Worm (Caenorhabditis elegans) whole organism, mixed stage, embryonic: ENCODE results near the gene fbxa-131.

Source experiments
- M03D4.4 ChIP-seq: sonication (generic microtip); optimal IDR thresholded peaks from 2 replicates; lab custom pipeline; 2017; ENCODE audit warnings: mild to moderate bottlenecking, missing genetic modification characterization, missing compliant biosample characterization
- bed-3 ChIP-seq: fragments of 200-800 bp; sonication (Bioruptor generic); optimal IDR thresholded peaks from 3 replicates; lab custom pipeline; 2018; ENCODE audit warnings: mild to moderate bottlenecking, missing genetic modification characterization, moderate library complexity, missing compliant biosample characterization
- ceh-39 ChIP-seq: fragments of 150-350 bp; optimal IDR thresholded peaks from 2 replicates; lab custom pipeline; 2014; ENCODE audit warnings: missing biosample characterization, missing genetic modification characterization
- ceh-43 ChIP-seq: fragments of 200-800 bp; sonication (Bioruptor generic); optimal IDR thresholded peaks from 2 replicates; lab custom pipeline; 2018; ENCODE audit warnings: mild to moderate bottlenecking, missing genetic modification characterization, moderate library complexity, missing compliant biosample characterization
- ceh-83 ChIP-seq: fragments of 200-800 bp; sonication (Bioruptor generic); optimal IDR thresholded peaks from 2 replicates; lab custom pipeline; 2018; ENCODE audit warnings: mild to moderate bottlenecking, missing genetic modification characterization, missing compliant biosample characterization
- ces-1 ChIP-seq: fragments of 150-350 bp; optimal IDR thresholded peaks from 2 replicates; lab custom pipeline; 2014; ENCODE audit warnings: missing biosample characterization, missing genetic modification reagents, missing genetic modification characterization
- cnd-1 ChIP-seq: fragments of 200-800 bp; sonication (Bioruptor generic); optimal IDR thresholded peaks from 2 replicates; lab custom pipeline; 2018; ENCODE audit warnings: mild to moderate bottlenecking, missing genetic modification characterization, missing compliant biosample characterization
- elt-1 ChIP-seq: sonication (generic microtip); optimal IDR thresholded peaks from 2 replicates; lab custom pipeline; 2017; ENCODE audit warnings: missing genetic modification characterization, mild to moderate bottlenecking, missing compliant biosample characterization, antibody characterized with exemption, moderate library complexity, borderline replicate concordance; ENCODE audit not compliant: insufficient read depth
- elt-3 ChIP-seq: fragments of 150-350 bp; optimal IDR thresholded peaks from 2 replicates; lab custom pipeline; 2014; ENCODE audit warnings: missing biosample characterization, missing genetic modification characterization
- flh-1 ChIP-seq: fragments of 200-800 bp; sonication (Bioruptor generic); optimal IDR thresholded peaks from 2 replicates; lab custom pipeline; 2018; ENCODE audit warnings: mild to moderate bottlenecking, missing genetic modification characterization, moderate library complexity, missing compliant biosample characterization
- hlh-1 ChIP-seq: fragments of 150-350 bp; optimal IDR thresholded peaks from 2 replicates; lab custom pipeline; 2014; ENCODE audit warnings: missing biosample characterization, missing genetic modification reagents, missing genetic modification characterization
- lin-13 ChIP-seq: fragments of 150-350 bp; optimal IDR thresholded peaks from 2 replicates; lab custom pipeline; 2014; ENCODE audit warnings: missing biosample characterization, missing genetic modification characterization
- lin-32 ChIP-seq: fragments of 200-800 bp; sonication (Bioruptor generic); optimal IDR thresholded peaks from 2 replicates; lab custom pipeline; 2018; ENCODE audit warnings: mild to moderate bottlenecking, missing genetic modification characterization, missing compliant biosample characterization
- lsy-2 ChIP-seq: fragments of 150-350 bp; optimal IDR thresholded peaks from 2 replicates; lab custom pipeline; 2014; ENCODE audit warnings: missing biosample characterization, missing genetic modification characterization
- mab-5 ChIP-seq: fragments of 150-350 bp; optimal IDR thresholded peaks from 2 replicates; lab custom pipeline; 2014; ENCODE audit warnings: missing biosample characterization, missing genetic modification characterization
- mep-1 ChIP-seq: fragments of 150-350 bp; optimal IDR thresholded peaks from 2 replicates; lab custom pipeline; 2017; ENCODE audit warnings: missing biosample characterization, missing genetic modification reagents, missing genetic modification characterization, inconsistent platforms
- mls-2 ChIP-seq: sonication (generic microtip); optimal IDR thresholded peaks from 2 replicates; lab custom pipeline; 2016; ENCODE audit warnings: mild to moderate bottlenecking, missing genetic modification characterization, moderate library complexity, missing compliant biosample characterization
- nhr-12 ChIP-seq: fragments of 150-350 bp; optimal IDR thresholded peaks from 2 replicates; lab custom pipeline; 2014; ENCODE audit warnings: missing biosample characterization, missing genetic modification characterization
- nhr-2 ChIP-seq: fragments of 150-350 bp; optimal IDR thresholded peaks from 2 replicates; lab custom pipeline; 2014; ENCODE audit warnings: missing biosample characterization, missing genetic modification characterization
- nhr-237 ChIP-seq: fragments of 150-350 bp; optimal IDR thresholded peaks from 2 replicates; lab custom pipeline; 2014; ENCODE audit warnings: missing biosample characterization, missing genetic modification characterization
- nhr-28 ChIP-seq: fragments of 150-350 bp; optimal IDR thresholded peaks from 2 replicates; lab custom pipeline; 2014; ENCODE audit warnings: missing biosample characterization, missing genetic modification characterization
- nhr-76 ChIP-seq: sonication (generic microtip); optimal IDR thresholded peaks from 2 replicates; lab custom pipeline; 2017; ENCODE audit warnings: missing biosample characterization, missing genetic modification characterization
- pha-4 ChIP-seq: fragments of 150-350 bp; optimal IDR thresholded peaks from 2 replicates; lab custom pipeline; 2018; ENCODE audit warnings: missing biosample characterization, missing genetic modification reagents, missing genetic modification characterization
- sem-2 ChIP-seq: fragments of 200-800 bp; sonication (Bioruptor generic); optimal IDR thresholded peaks from 2 replicates; lab custom pipeline; 2018; ENCODE audit warnings: mild to moderate bottlenecking, missing genetic modification characterization, missing compliant biosample characterization
- snpc-4 ChIP-seq: fragments of 150-350 bp; optimal IDR thresholded peaks from 2 replicates; lab custom pipeline; 2014; ENCODE audit warnings: missing biosample characterization, missing genetic modification characterization
- tbx-8 ChIP-seq: fragments of 200-800 bp; sonication (Bioruptor generic); optimal IDR thresholded peaks from 2 replicates; lab custom pipeline; 2018; ENCODE audit warnings: mild to moderate bottlenecking, missing genetic modification characterization, moderate library complexity, missing compliant biosample characterization
- unc-120 ChIP-seq: sonication (generic microtip); optimal IDR thresholded peaks from 2 replicates; lab custom pipeline; 2017; ENCODE audit warnings: missing genetic modification characterization, missing compliant biosample characterization; ENCODE audit not compliant: poor library complexity, severe bottlenecking
- unc-39 ChIP-seq: fragments of 150-350 bp; optimal IDR thresholded peaks from 2 replicates; lab custom pipeline; 2014; ENCODE audit warnings: missing biosample characterization, missing genetic modification characterization
- unc-62 ChIP-seq: fragments of 150-350 bp; optimal IDR thresholded peaks from 2 replicates; lab custom pipeline; 2014; ENCODE audit warnings: missing biosample characterization, missing genetic modification reagents, missing genetic modification characterization
- zip-8 ChIP-seq: fragments of 150-350 bp; optimal IDR thresholded peaks from 2 replicates; lab custom pipeline; 2014; ENCODE audit warnings: missing biosample characterization, missing genetic modification characterization
- ztf-11 ChIP-seq: fragments of 150-350 bp; optimal IDR thresholded peaks from 2 replicates; lab custom pipeline; 2014; ENCODE audit warnings: missing biosample characterization, missing genetic modification characterization

Gene fbxa-131

DNA sequence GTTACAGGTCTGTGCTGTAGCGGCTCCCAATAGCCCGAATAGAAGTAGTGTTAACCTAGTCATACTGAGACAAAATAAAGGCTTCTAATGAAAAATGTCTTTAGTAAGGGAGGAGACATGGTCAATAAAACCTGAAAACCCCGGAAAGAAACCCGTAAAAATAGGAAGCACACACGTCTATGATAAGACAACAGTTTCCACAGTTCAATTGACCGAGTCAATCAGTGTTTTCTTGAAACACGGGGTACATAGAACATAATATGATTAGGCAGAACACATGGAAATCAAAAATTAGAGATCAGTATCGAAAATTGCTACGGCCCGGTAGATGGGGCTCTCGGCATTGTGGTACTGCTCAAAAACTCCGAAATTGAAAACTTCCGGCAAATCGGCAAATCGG lies 12.9 kb downstream of the fbxa-131 start, which contains the start of gene clec-49:
Gene clec-49 (minus strand): TSS at position 103 of the 400 bp plus-strand sequence.
- TF ChIP-seq bed-3: no peak
- TF ChIP-seq cnd-1 (tag; lab: Kevin White, UChicago): no peak
- no peak for TF ChIP-seq tbx-8 (GFP tag; lab: Kevin White, UChicago)
- TF ChIP-seq ces-1 (GFP tag; lab: Kevin White, UChicago): no peak
- no peak for TF ChIP-seq sem-2 (GFP tag; lab: Kevin White, UChicago)
- TF ChIP-seq mls-2 (tag; lab: Kevin White, UChicago): no peak
- TF ChIP-seq nhr-28 (tag; lab: Kevin White, UChicago): no peak
- no peak for TF ChIP-seq lin-13 (tag; lab: Kevin White, UChicago)
- no peak for TF ChIP-seq lsy-2 (tag; lab: Kevin White, UChicago)
- TF ChIP-seq nhr-76: no peak
- TF ChIP-seq nhr-2 (tag; lab: Kevin White, UChicago): no peak
- TF ChIP-seq elt-1 (tag; lab: Kevin White, UChicago): no peak
- no peak for TF ChIP-seq elt-3 (tag; lab: Kevin White, UChicago)
- TF ChIP-seq mab-5 (tag; lab: Kevin White, UChicago): no peak
- TF ChIP-seq M03D4.4: no peak
- TF ChIP-seq flh-1 (GFP tag; lab: Kevin White, UChicago): no peak

DNA sequence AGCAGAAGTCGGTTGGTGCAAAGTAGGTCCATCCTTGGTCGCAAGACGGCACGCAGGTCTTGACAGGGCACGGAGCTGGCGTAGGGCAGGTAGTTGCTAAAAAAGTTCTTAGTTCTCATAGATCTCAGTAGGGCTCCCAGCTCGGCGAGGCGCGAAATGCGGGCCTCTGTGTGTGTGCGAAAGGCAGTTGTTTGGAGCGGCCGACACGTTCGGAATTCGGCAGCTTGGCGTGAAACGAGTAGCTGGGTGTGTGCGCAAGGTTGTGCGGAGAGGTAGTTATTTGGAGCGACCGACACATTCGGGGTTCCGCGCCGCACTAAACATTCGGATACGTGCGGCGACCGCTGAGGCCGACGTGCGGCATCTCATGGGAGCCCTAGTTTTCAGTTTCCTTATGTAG lies 14.7 kb downstream of the fbxa-131 start:
- TF ChIP-seq mls-2 (tag; lab: Kevin White, UChicago) (no peak), lin-32 (GFP tag; lab: Kevin White, UChicago) (no peak), nhr-12 (tag; lab: Kevin White, UChicago) (no peak), unc-120 (tag; lab: Kevin White, UChicago) (no peak), ztf-11 (tag; lab: Kevin White, UChicago) (no peak), hlh-1 (tag; lab: Kevin White, UChicago) (no peak), snpc-4 (no peak), ceh-43 (GFP tag; lab: Kevin White, UChicago) (no peak), mep-1 (tag; lab: Kevin White, UChicago) (no peak), flh-1 (GFP tag; lab: Kevin White, UChicago) (no peak), ceh-83 (GFP tag; lab: Kevin White, UChicago) (no peak), elt-1 (tag; lab: Kevin White, UChicago) (no peak), M03D4.4 (no peak)

DNA sequence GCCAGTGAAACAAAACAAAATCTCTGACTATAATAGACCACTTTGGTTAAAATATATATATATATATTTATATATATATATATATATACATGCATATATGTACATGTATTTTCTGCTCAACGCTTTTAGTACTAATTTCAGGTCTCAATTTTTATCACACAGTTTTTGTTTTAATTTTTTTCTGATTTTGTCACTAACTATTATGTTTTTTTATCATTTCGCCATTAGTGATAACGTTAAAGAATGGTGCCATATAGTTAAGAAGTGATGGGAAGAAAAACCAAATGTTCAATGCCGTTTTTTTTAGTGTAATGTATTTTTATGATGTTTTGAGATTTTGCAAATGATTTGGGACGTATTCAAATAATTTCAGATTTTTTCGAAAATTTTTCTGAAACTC lies 16.1 kb downstream of the fbxa-131 start:
- TF ChIP-seq snpc-4: no peak
- TF ChIP-seq ceh-39 (tag; lab: Kevin White, UChicago): no peak
- TF ChIP-seq sem-2 (GFP tag; lab: Kevin White, UChicago): no peak
- no peak for TF ChIP-seq mep-1 (tag; lab: Kevin White, UChicago)
- TF ChIP-seq unc-39 (tag; lab: Kevin White, UChicago): no peak
- no peak for TF ChIP-seq unc-62 (GFP tag; lab: Kevin White, UChicago)
- no peak for TF ChIP-seq nhr-237 (tag; lab: Kevin White, UChicago)
- no peak for TF ChIP-seq hlh-1 (tag; lab: Kevin White, UChicago)
- no peak for TF ChIP-seq mls-2 (tag; lab: Kevin White, UChicago)
- no peak for TF ChIP-seq mab-5 (tag; lab: Kevin White, UChicago)
- TF ChIP-seq flh-1 (GFP tag; lab: Kevin White, UChicago): no peak
- no peak for TF ChIP-seq elt-3 (tag; lab: Kevin White, UChicago)
- TF ChIP-seq lin-13 (tag; lab: Kevin White, UChicago): no peak
- TF ChIP-seq bed-3: no peak
- no peak for TF ChIP-seq M03D4.4
- no peak for TF ChIP-seq nhr-28 (tag; lab: Kevin White, UChicago)
- TF ChIP-seq elt-1 (tag; lab: Kevin White, UChicago): no peak
- no peak for TF ChIP-seq zip-8 (tag; lab: Kevin White, UChicago)

DNA sequence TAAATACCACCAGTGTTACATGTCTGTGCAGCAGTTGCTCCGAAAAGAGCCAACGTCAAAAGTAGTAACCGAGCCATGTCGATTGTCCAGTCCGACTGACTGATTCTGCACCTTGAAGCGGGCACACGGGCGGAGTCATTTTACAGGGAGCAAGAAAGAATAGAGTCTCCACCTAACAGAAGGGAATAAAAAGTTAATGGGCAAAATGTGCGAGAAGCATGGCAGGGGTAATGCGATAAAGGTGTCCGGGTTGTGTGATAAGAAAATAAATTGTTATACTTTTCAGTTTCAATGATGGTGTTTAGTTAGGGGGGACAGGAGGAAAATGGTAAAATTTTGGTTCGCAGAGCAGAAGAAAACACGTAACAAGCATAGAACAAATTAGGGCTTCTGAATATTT lies 17.0 kb downstream of the fbxa-131 start, which contains the start of gene clec-50:
Gene clec-50 (minus strand): TSS at position 109 of the 400 bp plus-strand sequence.
- no peak for TF ChIP-seq nhr-12 (tag; lab: Kevin White, UChicago)
- no peak for TF ChIP-seq cnd-1 (tag; lab: Kevin White, UChicago)
- TF ChIP-seq unc-62 (GFP tag; lab: Kevin White, UChicago): no peak
- TF ChIP-seq lsy-2 (tag; lab: Kevin White, UChicago): no peak
- TF ChIP-seq ces-1 (GFP tag; lab: Kevin White, UChicago): no peak
- no peak for TF ChIP-seq flh-1 (GFP tag; lab: Kevin White, UChicago)
- TF ChIP-seq elt-1 (tag; lab: Kevin White, UChicago): no peak
- TF ChIP-seq sem-2 (GFP tag; lab: Kevin White, UChicago): no peak
- TF ChIP-seq pha-4 (tag; lab: Kevin White, UChicago): no peak
